Worm (Caenorhabditis elegans): ENCODE results near the gene C05D12.3.

ce11 chrII:11398787-11399186 lies 26.3 kb upstream of the C05D12.3 start:
- TF ChIP-seq elt-2 (tag; optimal IDR thresholded peaks at IDR 0.05) (no peak), fos-1 (tag; optimal IDR thresholded peaks at IDR 0.05) (no peak), hmg-11 (tag; optimal IDR thresholded peaks at IDR 0.05) (no peak), tbx-2 (tag; optimal IDR thresholded peaks at IDR 0.05) (no peak), lin-15B (tag; optimal IDR thresholded peaks at IDR 0.05) (no peak), zag-1 (tag; optimal IDR thresholded peaks at IDR 0.05) (no peak), ceh-28 (tag; optimal IDR thresholded peaks at IDR 0.05) (no peak)

Measured in whole organism, L3 larva.